Worm (Caenorhabditis elegans): ENCODE data around the gene pgp-10.

ce11 chrX:7176817-7177216 is 18.0 kb downstream of the pgp-10 start:
- no peak for TF ChIP-seq nhr-11 (tag; optimal IDR thresholded peaks at IDR 0.05)
- no peak for TF ChIP-seq nhr-12 (tag; optimal IDR thresholded peaks at IDR 0.05)
- TF ChIP-seq nhr-237 (tag; optimal IDR thresholded peaks at IDR 0.05) = no peak
- no peak for TF ChIP-seq ama-1 (optimal IDR thresholded peaks at IDR 0.05)
- TF ChIP-seq ztf-11 (tag; optimal IDR thresholded peaks at IDR 0.05) = no peak
- no peak for TF ChIP-seq unc-62 (GFP tag; optimal IDR thresholded peaks at IDR 0.05)
- no peak for TF ChIP-seq eor-1 (tag; optimal IDR thresholded peaks at IDR 0.05)
- TF ChIP-seq fos-1 (tag; optimal IDR thresholded peaks at IDR 0.05) = no peak
